Fruit fly (Drosophila melanogaster) whole organism, wandering third instar larva: ENCODE results near the gene CG9632.

Experiments used
- Abd-B ChIP-seq: fragments of >200 bp; optimal IDR thresholded peaks from 2 replicates; lab custom pipeline; 2017; ENCODE audit warnings: missing biosample characterization, missing genetic modification characterization
- CG32264 ChIP-seq: fragments of 200-800 bp; sonication (Bioruptor generic); optimal IDR thresholded peaks from 2 replicates; lab custom pipeline; 2016; ENCODE audit warnings: missing biosample characterization, missing genetic modification characterization
- CG9705 ChIP-seq: fragments of 200-800 bp; sonication (Bioruptor generic); optimal IDR thresholded peaks from 2 replicates; lab custom pipeline; 2018; ENCODE audit warnings: missing biosample characterization, mild to moderate bottlenecking, missing genetic modification characterization
- Dfd ChIP-seq: fragments of >200 bp; optimal IDR thresholded peaks from 2 replicates; lab custom pipeline; 2017; ENCODE audit warnings: missing biosample characterization, missing genetic modification characterization
- Dif ChIP-seq: fragments of 200-275, 200-300 bp; sonication (Bioruptor generic); optimal IDR thresholded peaks from 2 replicates; lab custom pipeline; 2018; ENCODE audit warnings: missing biosample characterization, missing genetic modification characterization; ENCODE audit not compliant: partially characterized antibody
- GATAd ChIP-seq: sonication (Bioruptor generic); optimal IDR thresholded peaks from 2 replicates; lab custom pipeline; 2016; ENCODE audit warnings: missing biosample characterization, missing genetic modification characterization
- HLH106 ChIP-seq: fragments of 200-800 bp; optimal IDR thresholded peaks from 3 replicates; lab custom pipeline; 2019; ENCODE audit warnings: missing biosample characterization, mild to moderate bottlenecking, missing genetic modification characterization, moderate library complexity
- Hnf4 ChIP-seq: fragments of 200-800 bp; sonication (Bioruptor generic); optimal IDR thresholded peaks from 2 replicates; lab custom pipeline; 2016; ENCODE audit warnings: missing biosample characterization, mild to moderate bottlenecking, missing genetic modification characterization
- Hr83 ChIP-seq: fragments of 200-300 bp; sonication (Bioruptor generic); optimal IDR thresholded peaks from 2 replicates; lab custom pipeline; 2016; ENCODE audit warnings: missing biosample characterization, mild to moderate bottlenecking, missing genetic modification characterization, moderate library complexity; ENCODE audit not compliant: poor library complexity, severe bottlenecking
- Jra ChIP-seq: sonication (Bioruptor generic); optimal IDR thresholded peaks from 2 replicates; lab custom pipeline; 2016; ENCODE audit warnings: missing biosample characterization, missing genetic modification characterization
- Mio ChIP-seq: sonication (Bioruptor generic); optimal IDR thresholded peaks from 2 replicates; lab custom pipeline; 2016; ENCODE audit warnings: missing biosample characterization, missing genetic modification characterization
- Myc ChIP-seq: fragments of >200 bp; optimal IDR thresholded peaks from 2 replicates; lab custom pipeline; 2017
- N ChIP-seq: fragments of >200 bp; optimal IDR thresholded peaks from 2 replicates; lab custom pipeline; 2018; ENCODE audit warnings: missing biosample characterization, missing external identifiers, missing genetic modification characterization
- OdsH ChIP-seq: fragments of 200-800 bp; sonication (Bioruptor generic); optimal IDR thresholded peaks from 2 replicates; lab custom pipeline; 2016; ENCODE audit warnings: missing biosample characterization, mild to moderate bottlenecking, missing genetic modification characterization
- Rel ChIP-seq, 2 experiments: fragments of 200-800 bp; sonication (Bioruptor generic) in 1 of 2; optimal IDR thresholded peaks; 2 replicates in 1 of 2; 3 replicates in 1 of 2; lab custom pipeline; 2016 to 2019; ENCODE audit warnings: mild to moderate bottlenecking in 2 of 2, missing biosample characterization in 2 of 2, missing genetic modification characterization in 2 of 2, moderate library complexity in 1 of 2
- Sp1 ChIP-seq: fragments of 200-800 bp; sonication (Bioruptor generic); optimal IDR thresholded peaks from 3 replicates; lab custom pipeline; 2019; ENCODE audit warnings: missing biosample characterization, mild to moderate bottlenecking, missing genetic modification characterization, moderate library complexity
- br ChIP-seq: fragments of 200-800 bp; sonication (Bioruptor generic); optimal IDR thresholded peaks from 2 replicates; lab custom pipeline; 2016; ENCODE audit warnings: missing biosample characterization, missing genetic modification characterization
- brk ChIP-seq: fragments of 200-800 bp; sonication (Bioruptor generic); optimal IDR thresholded peaks from 2 replicates; lab custom pipeline; 2016; ENCODE audit warnings: missing biosample characterization, mild to moderate bottlenecking, missing genetic modification characterization
- dl ChIP-seq, 2 experiments: fragments of 175-275, 200-275 bp in 1 of 2; fragments of 200-275 bp in 1 of 2; sonication (Bioruptor generic); optimal IDR thresholded peaks; lab custom pipeline; 2018; ENCODE audit warnings: mild to moderate bottlenecking in 2 of 2, missing biosample characterization in 2 of 2, missing genetic modification characterization in 2 of 2, moderate library complexity in 2 of 2; ENCODE audit not compliant: partially characterized antibody in 2 of 2, insufficient read depth in 1 of 2
- dmrt93B ChIP-seq: fragments of 200-800 bp; sonication (Bioruptor generic); optimal IDR thresholded peaks from 2 replicates; lab custom pipeline; 2018; ENCODE audit warnings: missing biosample characterization, mild to moderate bottlenecking, missing genetic modification characterization
- ey ChIP-seq: fragments of 200-800 bp; sonication (Bioruptor generic); optimal IDR thresholded peaks from 2 replicates; lab custom pipeline; 2016; ENCODE audit warnings: missing biosample characterization, missing genetic modification characterization
- foxo ChIP-seq, 2 experiments: fragments of 200-800 bp; sonication (Bioruptor generic); optimal IDR thresholded peaks; 2 replicates in 1 of 2; 3 replicates in 1 of 2; lab custom pipeline; 2016 to 2017; ENCODE audit warnings: missing biosample characterization in 2 of 2, missing genetic modification characterization in 2 of 2
- fru ChIP-seq: fragments of 200-800 bp; sonication (Bioruptor generic); optimal IDR thresholded peaks from 3 replicates; lab custom pipeline; 2016; ENCODE audit warnings: missing biosample characterization, mild to moderate bottlenecking, missing genetic modification characterization
- h ChIP-seq: fragments of 200-800 bp; sonication (Bioruptor generic); optimal IDR thresholded peaks from 3 replicates; lab custom pipeline; 2016; ENCODE audit warnings: missing biosample characterization, mild to moderate bottlenecking, missing genetic modification characterization
- jim ChIP-seq: fragments of 175-275, 200-325 bp; sonication (Bioruptor generic); optimal IDR thresholded peaks from 2 replicates; lab custom pipeline; 2016; ENCODE audit warnings: missing biosample characterization, mild to moderate bottlenecking, missing genetic modification characterization
- pan ChIP-seq: fragments of >200 bp; optimal IDR thresholded peaks from 2 replicates; lab custom pipeline; 2017
- psq ChIP-seq: fragments of 200-800 bp; sonication (Bioruptor generic); optimal IDR thresholded peaks from 3 replicates; lab custom pipeline; 2017; ENCODE audit warnings: missing biosample characterization, mild to moderate bottlenecking, missing genetic modification characterization, moderate library complexity
- rgr ChIP-seq: fragments of 200-800 bp; sonication (Bioruptor generic); optimal IDR thresholded peaks from 3 replicates; lab custom pipeline; 2016; ENCODE audit warnings: missing biosample characterization, mild to moderate bottlenecking, missing genetic modification characterization
- sage ChIP-seq: fragments of 200-800 bp; sonication (Bioruptor generic); optimal IDR thresholded peaks from 2 replicates; lab custom pipeline; 2016; ENCODE audit warnings: missing biosample characterization, mild to moderate bottlenecking, missing genetic modification characterization
- sv ChIP-seq: fragments of 200-800 bp; sonication (Bioruptor generic); optimal IDR thresholded peaks from 3 replicates; lab custom pipeline; 2016; ENCODE audit warnings: missing biosample characterization, missing genetic modification characterization
- tai ChIP-seq: sonication (Bioruptor generic); optimal IDR thresholded peaks from 2 replicates; lab custom pipeline; 2016; ENCODE audit warnings: missing biosample characterization, missing genetic modification characterization

Gene CG9632

DNA sequence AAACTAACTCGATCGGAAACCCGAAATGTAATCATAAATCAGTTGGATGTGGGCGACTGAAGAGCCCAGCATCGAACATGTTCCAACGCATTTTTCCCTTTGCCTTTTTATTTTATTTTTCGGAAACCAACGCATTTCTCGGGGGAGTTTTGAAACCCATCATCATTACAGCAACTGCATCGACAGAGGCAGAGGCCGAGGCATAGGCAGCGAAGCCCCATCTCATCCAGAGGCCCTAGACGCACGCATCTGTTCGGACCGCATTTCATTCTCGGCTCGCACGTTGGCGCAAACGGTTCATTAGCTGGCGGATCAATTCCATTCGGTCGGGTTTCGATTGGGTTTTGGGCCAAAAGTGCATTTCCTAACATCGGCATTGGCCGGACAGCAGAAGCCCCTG is 34.5 kb upstream of the CG9632 start, which contains the start of gene CG4576:
CG4576 (plus strand) TSS at position 227 of the 400 bp plus-strand sequence.
- TF ChIP-seq pan (lab: Kevin White, UChicago) (no peak), dl (GFP tag; optimal IDR thresholded peaks at IDR 0.05; lab: Kevin White, UChicago; ENCODE audit: insufficient read depth in 1 of 2, partially characterized antibody in 2 of 2) (no peak), tai (GFP tag; lab: Kevin White, UChicago) (no peak), psq (no peak), Rel (GFP tag; optimal IDR thresholded peaks at IDR 0.05; lab: Kevin White, UChicago) (no peak), Rel (tag; optimal IDR thresholded peaks at IDR 0.05; lab: Kevin White, UChicago) (no peak), Mio (GFP tag; lab: Kevin White, UChicago) (no peak)

DNA sequence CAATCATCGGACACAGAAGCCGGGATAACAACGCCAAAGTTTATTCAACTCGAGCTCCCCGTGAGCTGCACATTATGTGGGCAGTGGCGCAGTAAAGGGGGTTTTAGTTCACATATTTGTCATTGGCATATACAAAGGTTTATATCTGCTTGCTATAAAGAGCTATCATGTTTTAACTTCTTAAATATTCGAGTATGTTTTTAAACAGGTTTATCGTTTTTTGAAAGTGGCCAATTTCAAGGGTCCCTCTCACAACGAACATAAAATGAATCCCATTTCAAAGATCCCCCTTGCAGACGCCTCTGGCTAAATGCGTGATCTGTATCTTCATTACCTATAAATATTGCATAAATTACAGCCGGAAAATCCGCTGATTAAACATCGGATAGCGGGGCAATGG is 32.4 kb upstream of the CG9632 start:
- TF ChIP-seq rgr = peak; percentile 45
- no peak for TF ChIP-seq Jra
- TF ChIP-seq jim = no peak
- no peak for TF ChIP-seq dl (GFP tag; optimal IDR thresholded peaks at IDR 0.05; lab: Kevin White, UChicago; ENCODE audit: insufficient read depth in 1 of 2, partially characterized antibody in 2 of 2)
- peak; percentile 57 for TF ChIP-seq OdsH
- peak; percentile 43 for TF ChIP-seq psq
- TF ChIP-seq Dif (GFP tag; lab: Kevin White, UChicago) = no peak
- TF ChIP-seq dmrt93B (GFP tag; lab: Kevin White, UChicago) = peak; percentile 57
- TF ChIP-seq N (GFP tag; lab: Kevin White, UChicago) = no peak
- TF ChIP-seq Mio (GFP tag; lab: Kevin White, UChicago) = no peak
- TF ChIP-seq br (GFP tag; lab: Kevin White, UChicago) = peak; percentile 70
- TF ChIP-seq Hr83 (GFP tag; lab: Kevin White, UChicago) = no peak
- peak; percentile 77 for TF ChIP-seq Sp1 (GFP tag; lab: Kevin White, UChicago)
- TF ChIP-seq HLH106 = peak; percentile 84
- no peak for TF ChIP-seq Rel (GFP tag; optimal IDR thresholded peaks at IDR 0.05; lab: Kevin White, UChicago)
- TF ChIP-seq Rel (tag; optimal IDR thresholded peaks at IDR 0.05; lab: Kevin White, UChicago) = peak; percentile 46
- TF ChIP-seq h (GFP tag; lab: Kevin White, UChicago) = peak; percentile 48
- TF ChIP-seq foxo (GFP tag; optimal IDR thresholded peaks at IDR 0.05; lab: Kevin White, UChicago) = peak in 1 of 2 experiments; percentile 50
- peak; percentile 58 for TF ChIP-seq fru
- peak; percentile 56 for TF ChIP-seq CG9705
- TF ChIP-seq ey (GFP tag; lab: Kevin White, UChicago) = peak; percentile 57
- TF ChIP-seq CG32264 (GFP tag; lab: Kevin White, UChicago) = peak; percentile 34
- TF ChIP-seq, all 38 proteins: peak for 14

DNA sequence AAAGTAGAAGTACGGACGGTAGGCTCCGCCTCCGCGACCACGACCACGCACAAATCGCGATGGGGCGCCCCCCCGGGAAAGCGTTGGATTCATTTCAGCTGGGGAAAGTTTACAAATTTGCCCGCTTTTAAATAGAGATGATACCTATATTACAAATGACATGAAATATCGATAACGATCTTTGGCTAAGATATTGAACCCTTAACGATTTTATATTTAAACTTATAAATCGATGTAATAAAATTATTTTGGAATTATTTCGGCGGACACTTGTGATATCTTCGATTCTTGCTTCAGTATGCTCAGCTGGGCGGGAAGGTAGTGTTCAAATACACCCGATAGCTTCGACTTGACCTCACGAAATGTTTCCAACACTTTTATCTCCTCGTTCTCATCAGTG is 27.5 kb upstream of the CG9632 start, which contains the start of gene rec:
rec (minus strand) TSS at position 108 of the 400 bp plus-strand sequence.
- TF ChIP-seq GATAd (GFP tag; lab: Kevin White, UChicago) (no peak), Dfd (no peak), dmrt93B (GFP tag; lab: Kevin White, UChicago) (no peak), Myc (no peak), foxo (GFP tag; optimal IDR thresholded peaks at IDR 0.05; lab: Kevin White, UChicago) (no peak), Hr83 (GFP tag; lab: Kevin White, UChicago) (no peak), br (GFP tag; lab: Kevin White, UChicago) (no peak), sv (no peak), brk (GFP tag; lab: Kevin White, UChicago) (no peak), ey (GFP tag; lab: Kevin White, UChicago) (no peak), Abd-B (no peak), Hnf4 (GFP tag; lab: Kevin White, UChicago) (no peak), tai (GFP tag; lab: Kevin White, UChicago) (no peak)

DNA sequence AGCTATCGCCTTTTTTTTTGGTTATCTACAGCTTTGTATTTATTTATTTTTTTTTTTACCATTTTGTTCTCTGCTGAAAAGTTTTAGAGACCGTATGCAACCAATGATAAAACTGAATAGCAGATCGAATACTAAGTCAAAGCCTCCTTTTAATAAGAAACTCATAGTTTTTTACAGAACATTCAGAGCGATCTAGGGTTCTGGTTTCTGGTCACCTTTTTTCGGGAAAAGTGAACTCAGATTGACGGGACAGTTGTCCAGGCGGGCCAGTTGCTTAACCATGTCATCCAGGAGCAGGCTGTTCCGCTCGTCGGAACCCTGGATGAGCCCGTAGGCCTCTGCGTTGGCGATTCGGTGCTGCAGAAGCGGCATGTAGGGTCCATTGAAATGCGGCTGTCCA is 26.7 kb upstream of the CG9632 start, which contains the start of gene CG43318:
CG43318 (minus strand) TSS at position 101 of the 400 bp plus-strand sequence.
- TF ChIP-seq tai (GFP tag; lab: Kevin White, UChicago) (no peak), sage (GFP tag; lab: Kevin White, UChicago) (no peak), br (GFP tag; lab: Kevin White, UChicago) (no peak), psq (no peak)
